Worm (Caenorhabditis elegans) whole organism, L4/young adult: ENCODE results near the gene chil-27.

ENCODE experiments used
- W03F9.2 ChIP-seq: fragments of 150-350 bp; optimal IDR thresholded peaks from 2 replicates; lab custom pipeline; 2014; ENCODE audit warnings: missing biosample characterization, missing genetic modification characterization
- dao-5 ChIP-seq: sonication (generic microtip); optimal IDR thresholded peaks from 2 replicates; lab custom pipeline; 2016; ENCODE audit warnings: missing genotype, missing genetic modification characterization, moderate library complexity, missing compliant biosample characterization
- him-1 ChIP-seq: sonication (generic microtip); optimal IDR thresholded peaks from 2 replicates; lab custom pipeline; 2016; ENCODE audit warnings: missing genotype, missing genetic modification reagents, missing genetic modification characterization, missing compliant biosample characterization

DNA sequence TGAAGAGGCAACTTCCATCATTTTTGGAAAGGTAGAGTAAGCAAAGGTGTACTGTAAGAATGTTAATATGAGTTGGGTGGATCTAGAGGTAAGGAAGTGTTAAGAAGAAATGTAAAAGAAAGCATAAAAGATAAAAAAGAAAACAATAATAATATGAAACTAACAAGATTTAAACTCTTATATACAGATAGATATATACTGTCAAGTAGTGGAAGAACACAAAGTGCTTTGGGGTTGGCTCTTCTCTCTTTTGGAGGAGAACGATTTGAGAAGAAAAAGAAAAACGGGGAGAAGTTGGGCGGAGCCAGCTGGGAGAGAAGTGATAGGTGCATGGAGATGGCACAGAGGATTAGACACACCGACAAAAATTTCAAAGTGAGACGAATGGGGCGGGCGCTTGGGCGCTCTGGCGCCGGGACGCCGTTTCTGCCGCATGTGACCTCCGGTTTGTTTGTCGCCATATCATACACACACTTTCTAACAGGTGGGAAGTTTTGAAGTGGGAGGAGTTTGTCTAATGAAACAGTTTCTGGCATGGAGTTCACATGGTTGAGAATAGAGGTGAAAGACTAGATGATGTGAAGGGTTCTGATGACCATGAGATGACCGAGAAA lies 9.8 kb downstream of the chil-27 start, which contains the start of gene T19H5.4:
- TF ChIP-seq him-1 (tag; lab: Kevin White, UChicago) (no peak), W03F9.2 (tag; lab: Kevin White, UChicago) (peak; percentile 31), dao-5 (tag; lab: Kevin White, UChicago) (no peak)
